Worm (Caenorhabditis elegans) whole organism, young adult: ENCODE measurements around the gene Y82E9BR.20.

Experiments
- B0035.1 ChIP-seq: sonication (generic microtip); optimal IDR thresholded peaks from 2 replicates; lab custom pipeline; 2016; ENCODE audit warnings: missing genetic modification characterization, mild to moderate bottlenecking, missing compliant biosample characterization, missing genotype, missing genetic modification reagents
- D2030.7 ChIP-seq: fragments of 200-800 bp; sonication (Bioruptor generic); IDR thresholded peaks from 2 replicates; pipeline ENCODE4 v1.3.6; 2022; ENCODE audit warnings: missing genetic modification reagents, missing genetic modification characterization, missing compliant biosample characterization
- F23B12.7 ChIP-seq: sonication (generic microtip); optimal IDR thresholded peaks from 2 replicates; lab custom pipeline; 2017; ENCODE audit warnings: missing genetic modification characterization, mild to moderate bottlenecking, missing compliant biosample characterization, antibody characterized with exemption, moderate library complexity; ENCODE audit not compliant: insufficient read depth
- F39B2.1 ChIP-seq: fragments of 200-800 bp; sonication (Bioruptor generic); IDR thresholded peaks from 2 replicates; pipeline ENCODE4 v1.3.6; 2022; ENCODE audit warnings: missing genetic modification reagents, missing genetic modification characterization, missing compliant biosample characterization
- F49E8.2 ChIP-seq: sonication (generic microtip); optimal IDR thresholded peaks from 3 replicates; lab custom pipeline; 2017; ENCODE audit warnings: missing genetic modification characterization, mild to moderate bottlenecking, missing compliant biosample characterization, antibody characterized with exemption, moderate library complexity; ENCODE audit not compliant: insufficient read depth
- F55B11.4 ChIP-seq: sonication (generic microtip); optimal IDR thresholded peaks from 2 replicates; lab custom pipeline; 2016; ENCODE audit warnings: missing compliant biosample characterization, missing genetic modification characterization, borderline replicate concordance; ENCODE audit not compliant: insufficient read depth
- K12H6.12 ChIP-seq: fragments of 200-800 bp; sonication (Bioruptor generic); optimal IDR thresholded peaks from 2 replicates; lab custom pipeline; 2018; ENCODE audit warnings: mild to moderate bottlenecking, missing genetic modification characterization, missing compliant biosample characterization
- Y53G8AR.9 ChIP-seq: fragments of 200-800 bp; sonication (Bioruptor generic); conservative IDR thresholded peaks from 2 replicates; pipeline ENCODE4 v1.3.6; 2022; ENCODE audit warnings: missing genetic modification reagents, missing genetic modification characterization, missing compliant biosample characterization
- aptf-3 ChIP-seq: fragments of 200-800 bp; sonication (Bioruptor generic); IDR thresholded peaks from 2 replicates; pipeline ENCODE4 v1.3.6; 2022; ENCODE audit warnings: missing genetic modification characterization, missing compliant biosample characterization
- atf-7 ChIP-seq: sonication (generic microtip); optimal IDR thresholded peaks from 2 replicates; lab custom pipeline; 2017; ENCODE audit warnings: mild to moderate bottlenecking, missing genetic modification characterization, missing compliant biosample characterization
- attf-3 ChIP-seq: fragments of 200-800 bp; sonication (Bioruptor generic); conservative IDR thresholded peaks from 2 replicates; pipeline ENCODE4 v1.3.6; 2022; ENCODE audit warnings: missing genetic modification reagents, missing genetic modification characterization, missing compliant biosample characterization
- ccch-3 ChIP-seq: fragments of 200-800 bp; sonication (Bioruptor generic); optimal IDR thresholded peaks from 2 replicates; lab custom pipeline; 2018; ENCODE audit warnings: mild to moderate bottlenecking, missing genetic modification characterization, missing compliant biosample characterization
- ceh-79 ChIP-seq: sonication (generic microtip); optimal IDR thresholded peaks from 2 replicates; lab custom pipeline; 2017; ENCODE audit warnings: mild to moderate bottlenecking, missing genetic modification characterization, missing compliant biosample characterization
- ets-4 ChIP-seq: fragments of 200-800 bp; sonication (Bioruptor generic); optimal IDR thresholded peaks from 2 replicates; lab custom pipeline; 2018; ENCODE audit warnings: mild to moderate bottlenecking, missing genetic modification characterization, missing compliant biosample characterization
- him-1 ChIP-seq: sonication (generic microtip); optimal IDR thresholded peaks from 2 replicates; lab custom pipeline; 2016; ENCODE audit warnings: missing genotype, missing genetic modification reagents, missing genetic modification characterization, missing compliant biosample characterization
- hlh-26 ChIP-seq: fragments of 200-800 bp; sonication (Bioruptor generic); conservative IDR thresholded peaks from 2 replicates; pipeline ENCODE4 v1.3.6; 2022; ENCODE audit warnings: missing genetic modification reagents, missing genetic modification characterization, missing compliant biosample characterization
- let-607 ChIP-seq, 2 experiments: fragments of 200-800 bp in 1 of 2; sonication (Bioruptor generic) in 1 of 2; sonication (generic microtip) in 1 of 2; optimal IDR thresholded peaks; 2 replicates each; lab custom pipeline; 2016 to 2018; ENCODE audit warnings: mild to moderate bottlenecking in 2 of 2, missing compliant biosample characterization in 2 of 2, missing genetic modification characterization in 2 of 2, moderate library complexity in 2 of 2, missing genotype in 1 of 2
- lin-35 ChIP-seq, 3 experiments: fragments of 150-350 bp in 2 of 3; sonication (generic microtip) in 1 of 3; optimal IDR thresholded peaks; 2 replicates each; lab custom pipeline; 2014 to 2018; ENCODE audit warnings: missing biosample characterization in 3 of 3, missing genetic modification characterization in 3 of 3, missing genetic modification reagents in 3 of 3
- lin-54 ChIP-seq: fragments of 200-800 bp; sonication (Bioruptor generic); optimal IDR thresholded peaks from 2 replicates; lab custom pipeline; 2018; ENCODE audit warnings: mild to moderate bottlenecking, missing genetic modification characterization, missing compliant biosample characterization
- lsy-27 ChIP-seq: sonication (generic microtip); optimal IDR thresholded peaks from 2 replicates; lab custom pipeline; 2017; ENCODE audit warnings: missing genetic modification characterization, mild to moderate bottlenecking, missing compliant biosample characterization, antibody characterized with exemption, missing genotype, borderline replicate concordance; ENCODE audit not compliant: insufficient read depth
- madf-10 ChIP-seq: sonication (generic microtip); optimal IDR thresholded peaks from 2 replicates; lab custom pipeline; 2016; ENCODE audit warnings: mild to moderate bottlenecking, missing genetic modification characterization, missing compliant biosample characterization
- mcd-1 ChIP-seq: fragments of 200-800 bp; sonication (Bioruptor generic); IDR thresholded peaks from 2 replicates; pipeline ENCODE4 v1.3.6; 2022; ENCODE audit warnings: missing genetic modification reagents, missing genetic modification characterization, missing compliant biosample characterization
- mes-4 ChIP-seq: sonication (generic microtip); optimal IDR thresholded peaks from 2 replicates; lab custom pipeline; 2016; ENCODE audit warnings: missing genotype, missing genetic modification characterization, missing compliant biosample characterization
- nfyb-1 ChIP-seq: fragments of 200-800 bp; sonication (Bioruptor generic); IDR thresholded peaks from 2 replicates; pipeline ENCODE4 v1.3.6; 2022; ENCODE audit warnings: missing genetic modification reagents, missing genetic modification characterization, missing compliant biosample characterization
- nhr-120 ChIP-seq: fragments of 200-800 bp; sonication (Bioruptor generic); IDR thresholded peaks from 2 replicates; pipeline ENCODE4 v1.3.6; 2022; ENCODE audit warnings: missing genetic modification characterization, missing compliant biosample characterization
- nhr-80 ChIP-seq: sonication (generic microtip); optimal IDR thresholded peaks from 2 replicates; lab custom pipeline; 2016; ENCODE audit warnings: missing genetic modification characterization, missing compliant biosample characterization
- pbrm-1 ChIP-seq: fragments of 200-800 bp; sonication (Bioruptor generic); IDR thresholded peaks from 2 replicates; pipeline ENCODE4 v1.3.6; 2022; ENCODE audit warnings: missing genetic modification reagents, missing genetic modification characterization, missing compliant biosample characterization
- repo-1 ChIP-seq: sonication (generic microtip); optimal IDR thresholded peaks from 2 replicates; lab custom pipeline; 2017; ENCODE audit warnings: mild to moderate bottlenecking, missing genetic modification characterization, missing compliant biosample characterization
- somi-1 ChIP-seq: fragments of 200-800 bp; sonication (Bioruptor generic); optimal IDR thresholded peaks from 2 replicates; lab custom pipeline; 2018; ENCODE audit warnings: mild to moderate bottlenecking, missing genetic modification characterization, missing compliant biosample characterization
- tbx-9 ChIP-seq: sonication (generic microtip); optimal IDR thresholded peaks from 2 replicates; lab custom pipeline; 2016; ENCODE audit warnings: borderline replicate concordance, missing genetic modification characterization, inconsistent platforms, missing compliant biosample characterization
- ztf-18 ChIP-seq: sonication (generic microtip); optimal IDR thresholded peaks from 2 replicates; lab custom pipeline; 2016; ENCODE audit warnings: missing genotype, mild to moderate bottlenecking, missing genetic modification characterization, missing compliant biosample characterization
- ztf-3 ChIP-seq: fragments of 200-800 bp; sonication (Bioruptor generic); optimal IDR thresholded peaks from 2 replicates; lab custom pipeline; 2018; ENCODE audit warnings: mild to moderate bottlenecking, missing genetic modification characterization, missing compliant biosample characterization

The Y82E9BR.20 gene

DNA sequence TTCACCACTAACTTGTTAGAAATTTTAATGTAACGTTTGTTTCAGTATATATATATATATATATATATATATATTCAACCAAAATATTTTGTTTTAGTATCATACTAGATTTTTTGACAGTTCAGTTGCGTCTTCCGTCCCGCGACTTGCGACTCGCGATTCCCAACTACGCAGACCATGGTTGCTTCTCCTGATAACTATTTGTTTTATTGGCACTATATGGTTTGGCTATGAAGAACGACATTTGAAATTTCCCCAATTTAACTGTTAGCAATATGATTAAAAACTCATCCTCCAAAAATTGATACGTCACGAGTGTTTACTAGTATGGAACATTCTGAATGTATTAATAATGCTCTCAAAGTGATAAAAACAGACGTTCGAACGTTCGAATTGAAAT lies 10.5 kb downstream of the Y82E9BR.20 start:
- TF ChIP-seq B0035.1 (tag; lab: Kevin White, UChicago) (no peak), ets-4 (GFP tag; lab: Kevin White, UChicago) (no peak), F55B11.4 (tag; lab: Kevin White, UChicago) (no peak), nhr-80 (tag; lab: Kevin White, UChicago) (peak; percentile 20), ccch-3 (GFP tag; lab: Kevin White, UChicago) (no peak)

- TF ChIP-seq somi-1 (GFP tag; lab: Kevin White, UChicago) (no peak), nhr-80 (tag; lab: Kevin White, UChicago) (peak; percentile 48), ztf-18 (tag; lab: Kevin White, UChicago) (no peak)
- TF ChIP-seq, all 124 proteins: peak for 1
Observed at ce11 chrIII:1388274-1389058, 14.3 kb downstream of the Y82E9BR.20 start, which contains the start of gene pals-20. pals-20 (minus strand) TSS chrIII:1388324.

- TF ChIP-seq ccch-3 (GFP tag; lab: Kevin White, UChicago) = no peak
- TF ChIP-seq nhr-80 (tag; lab: Kevin White, UChicago) = peak; percentile 78
- TF ChIP-seq lin-35 (GFP tag; optimal IDR thresholded peaks at IDR 0.05; lab: Kevin White, UChicago) = no peak
Observed at ce11 chrIII:1389988-1390387, 15.8 kb downstream of the Y82E9BR.20 start.

DNA sequence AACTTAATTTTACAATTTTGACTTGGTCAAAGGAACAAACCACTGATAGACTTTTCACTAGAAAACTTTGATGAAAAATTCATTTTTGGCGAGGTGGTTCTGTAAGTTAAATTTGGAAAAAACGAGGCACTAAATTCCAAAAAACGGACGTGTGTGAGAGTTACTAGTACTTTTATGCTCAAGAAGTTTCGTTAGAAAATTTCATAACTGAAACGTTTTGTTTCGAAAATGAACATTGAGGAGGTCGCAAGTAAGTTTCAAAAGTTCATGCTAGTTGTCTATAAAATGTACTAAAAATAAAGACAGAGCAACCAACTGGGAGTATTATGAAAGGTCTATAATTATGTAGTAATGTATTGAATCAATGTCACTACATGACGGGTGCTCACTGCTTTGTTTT lies 17.5 kb downstream of the Y82E9BR.20 start, which contains the start of gene pals-17:
Gene pals-17, minus strand, starts transcription at position 101 of the 400 bp plus-strand sequence.
- TF ChIP-seq hlh-26 (GFP tag; lab: Robert Waterston, UW) = no peak
- no peak for TF ChIP-seq ztf-3 (GFP tag; lab: Kevin White, UChicago)
- no peak for TF ChIP-seq nhr-120 (GFP tag; lab: Robert Waterston, UW)
- TF ChIP-seq F49E8.2 (tag; lab: Kevin White, UChicago) = no peak
- TF ChIP-seq F23B12.7 (tag; lab: Kevin White, UChicago) = no peak
- TF ChIP-seq repo-1 (tag; lab: Kevin White, UChicago) = no peak
- no peak for TF ChIP-seq pbrm-1 (GFP tag; lab: Robert Waterston, UW)
- TF ChIP-seq him-1 (tag; lab: Kevin White, UChicago) = no peak
- no peak for TF ChIP-seq ccch-3 (GFP tag; lab: Kevin White, UChicago)
- TF ChIP-seq aptf-3 (GFP tag; lab: Robert Waterston, UW) = no peak

DNA sequence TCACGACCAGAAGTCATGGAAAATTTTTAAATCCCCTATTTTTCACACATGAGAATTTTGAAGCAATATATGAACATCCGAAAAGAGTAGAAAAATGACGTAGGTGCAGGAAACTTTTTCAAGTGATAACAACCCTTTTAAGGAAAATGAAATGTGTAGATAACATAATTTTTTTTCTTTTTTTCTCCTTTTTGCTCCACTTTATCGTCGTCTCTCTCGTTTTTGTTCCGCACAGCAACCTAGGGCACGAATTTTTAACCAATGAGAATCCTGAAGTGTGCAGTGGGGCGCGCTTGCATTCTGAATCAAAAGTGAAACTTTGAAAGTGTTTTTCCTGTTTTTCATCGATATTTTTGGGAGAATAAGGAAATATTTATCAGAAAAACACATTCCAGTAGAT lies 18.6 kb downstream of the Y82E9BR.20 start:
- TF ChIP-seq K12H6.12 (tag; lab: Kevin White, UChicago) (no peak), nhr-80 (tag; lab: Kevin White, UChicago) (peak; percentile 94), mes-4 (tag; lab: Kevin White, UChicago) (no peak), nfyb-1 (peak; percentile 38; the same call in 1 of the 2 replicates), atf-7 (tag; lab: Kevin White, UChicago) (peak; percentile 52), Y53G8AR.9 (GFP tag; lab: Robert Waterston, UW) (no peak), attf-3 (no peak), tbx-9 (tag; lab: Kevin White, UChicago) (no peak), D2030.7 (GFP tag; lab: Robert Waterston, UW) (no peak), madf-10 (tag; lab: Kevin White, UChicago) (no peak), aptf-3 (GFP tag; lab: Robert Waterston, UW) (no peak), ztf-3 (GFP tag; lab: Kevin White, UChicago) (no peak), mcd-1 (peak; percentile 80), ceh-79 (tag; lab: Kevin White, UChicago) (no peak), lin-54 (GFP tag; lab: Kevin White, UChicago) (no peak), let-607 (tag; optimal IDR thresholded peaks at IDR 0.05; lab: Kevin White, UChicago) (peak in 1 of 2 experiments; percentile 40), F39B2.1 (GFP tag; lab: Robert Waterston, UW) (no peak), lsy-27 (tag; lab: Kevin White, UChicago) (no peak), him-1 (tag; lab: Kevin White, UChicago) (no peak)
